Fruit fly (Drosophila melanogaster) whole organism, prepupa: ENCODE results near the gene Dok.

Experiments
- Blimp-1 ChIP-seq: fragments of 200-800 bp; sonication (Bioruptor generic); optimal IDR thresholded peaks from 3 replicates; lab custom pipeline; 2017; ENCODE audit warnings: missing biosample characterization, missing genetic modification characterization, mild to moderate bottlenecking, moderate library complexity, missing genetic modification reagents
- CG10631 ChIP-seq: fragments of 200-800 bp; sonication (Bioruptor generic); optimal IDR thresholded peaks from 2 replicates; lab custom pipeline; 2016; ENCODE audit warnings: missing biosample characterization, missing genetic modification characterization
- CG10669 ChIP-seq: fragments of 200-800 bp; sonication (Bioruptor generic); optimal IDR thresholded peaks from 3 replicates; lab custom pipeline; 2018; ENCODE audit warnings: missing biosample characterization, mild to moderate bottlenecking, missing genetic modification characterization, moderate library complexity
- CG11294 ChIP-seq: fragments of 200-800 bp; sonication (Bioruptor generic); IDR thresholded peaks from 2 replicates; pipeline ENCODE4 v1.3.6; 2022; ENCODE audit warnings: missing biosample characterization, missing genetic modification characterization
- CG11762 ChIP-seq: fragments of 200-800 bp; sonication (Bioruptor generic); optimal IDR thresholded peaks from 3 replicates; lab custom pipeline; 2016; ENCODE audit warnings: missing biosample characterization, missing genetic modification characterization; ENCODE audit not compliant: insufficient read depth
- CG11902 ChIP-seq: fragments of 200-800 bp; sonication (Bioruptor generic); optimal IDR thresholded peaks from 3 replicates; lab custom pipeline; 2016; ENCODE audit warnings: missing biosample characterization, missing genetic modification characterization
- CG16779 ChIP-seq: fragments of 200-800 bp; sonication (Bioruptor generic); optimal IDR thresholded peaks from 3 replicates; lab custom pipeline; 2017; ENCODE audit warnings: missing biosample characterization, mild to moderate bottlenecking, missing genetic modification characterization
- CG3032 ChIP-seq: fragments of 200-800 bp; optimal IDR thresholded peaks from 2 replicates; lab custom pipeline; 2019; ENCODE audit warnings: missing biosample characterization, mild to moderate bottlenecking, missing genetic modification characterization, moderate library complexity
- CG31627 ChIP-seq: fragments of 200-800 bp; sonication (Bioruptor generic); optimal IDR thresholded peaks from 3 replicates; lab custom pipeline; 2016; ENCODE audit warnings: missing biosample characterization, missing genetic modification characterization
- CG3919 ChIP-seq: fragments of 200-800 bp; sonication (Bioruptor generic); optimal IDR thresholded peaks from 3 replicates; lab custom pipeline; 2016; ENCODE audit warnings: missing biosample characterization, missing genetic modification characterization
- CG6163 ChIP-seq: fragments of 200-800 bp; sonication (Bioruptor generic); IDR thresholded peaks from 3 replicates; pipeline ENCODE4 v1.3.6; 2022; ENCODE audit warnings: missing biosample characterization, missing genetic modification characterization
- CG6276 ChIP-seq: fragments of 200-800 bp; sonication (Bioruptor generic); optimal IDR thresholded peaks from 2 replicates; lab custom pipeline; 2017; ENCODE audit warnings: missing biosample characterization, mild to moderate bottlenecking, missing genetic modification characterization
- CG6854 ChIP-seq: fragments of 200-800 bp; sonication (Bioruptor generic); optimal IDR thresholded peaks from 2 replicates; lab custom pipeline; 2017; ENCODE audit warnings: missing biosample characterization, mild to moderate bottlenecking, missing genetic modification characterization
- CG8319 ChIP-seq: fragments of 200-800 bp; sonication (Bioruptor generic); optimal IDR thresholded peaks from 3 replicates; lab custom pipeline; 2016; ENCODE audit warnings: missing biosample characterization, missing genetic modification characterization
- Eip78C ChIP-seq: fragments of 200-800 bp; sonication (Bioruptor generic); peaks from one replicate; lab custom pipeline; 2016; ENCODE audit warnings: missing biosample characterization, missing genetic modification characterization
- Ets96B ChIP-seq: fragments of 200-800 bp; optimal IDR thresholded peaks from 2 replicates; lab custom pipeline; 2019; ENCODE audit warnings: missing biosample characterization, mild to moderate bottlenecking, missing genetic modification characterization, moderate library complexity
- Hr39 ChIP-seq: fragments of 200-800 bp; sonication (Bioruptor generic); optimal IDR thresholded peaks from 2 replicates; lab custom pipeline; 2016; ENCODE audit warnings: missing biosample characterization, missing genetic modification characterization
- Hr4 ChIP-seq: fragments of 200-800 bp; sonication (Bioruptor generic); optimal IDR thresholded peaks from 3 replicates; lab custom pipeline; 2016; ENCODE audit warnings: missing biosample characterization, missing genetic modification characterization
- Lpt ChIP-seq: fragments of 200-800 bp; sonication (Bioruptor generic); optimal IDR thresholded peaks from 3 replicates; lab custom pipeline; 2016; ENCODE audit warnings: missing biosample characterization, missing genetic modification characterization
- Met ChIP-seq: fragments of 200-800 bp; sonication (Bioruptor generic); optimal IDR thresholded peaks from 3 replicates; lab custom pipeline; 2016; ENCODE audit warnings: missing biosample characterization, missing genetic modification characterization
- OdsH ChIP-seq: fragments of 200-800 bp; sonication (Bioruptor generic); optimal IDR thresholded peaks from 3 replicates; lab custom pipeline; 2016; ENCODE audit warnings: missing biosample characterization, missing genetic modification characterization
- Smox ChIP-seq: fragments of 200-800 bp; sonication (Bioruptor generic); optimal IDR thresholded peaks from 3 replicates; lab custom pipeline; 2016; ENCODE audit warnings: missing biosample characterization, missing genetic modification characterization
- Sox102F ChIP-seq: fragments of 200-800 bp; sonication (Bioruptor generic); optimal IDR thresholded peaks from 2 replicates; lab custom pipeline; 2016; ENCODE audit warnings: missing biosample characterization, mild to moderate bottlenecking, missing genetic modification characterization
- achi ChIP-seq: fragments of 200-800 bp; sonication (Bioruptor generic); optimal IDR thresholded peaks from 3 replicates; lab custom pipeline; 2016; ENCODE audit warnings: missing biosample characterization, missing genetic modification characterization
- dac ChIP-seq: fragments of 200-800 bp; sonication (Bioruptor generic); optimal IDR thresholded peaks from 2 replicates; lab custom pipeline; 2017; ENCODE audit warnings: missing biosample characterization, mild to moderate bottlenecking, missing genetic modification characterization
- esn ChIP-seq: fragments of 200-800 bp; sonication (Bioruptor generic); optimal IDR thresholded peaks from 2 replicates; lab custom pipeline; 2016; ENCODE audit warnings: missing biosample characterization, mild to moderate bottlenecking, missing genetic modification characterization, moderate library complexity
- fd59A ChIP-seq: fragments of 200-800 bp; sonication (Bioruptor generic); optimal IDR thresholded peaks from 2 replicates; lab custom pipeline; 2017; ENCODE audit warnings: missing biosample characterization, mild to moderate bottlenecking, missing genetic modification characterization, missing genetic modification reagents
- fd85E ChIP-seq: fragments of 200-800 bp; sonication (Bioruptor generic); optimal IDR thresholded peaks from 3 replicates; lab custom pipeline; 2016; ENCODE audit warnings: missing biosample characterization, missing genetic modification characterization
- pdm3 ChIP-seq: fragments of 200-800 bp; sonication (Bioruptor generic); optimal IDR thresholded peaks from 3 replicates; lab custom pipeline; 2016; ENCODE audit warnings: missing biosample characterization, missing genetic modification characterization
- salr ChIP-seq, 2 experiments: fragments of 200-800 bp; sonication (Bioruptor generic); optimal IDR thresholded peaks; 3 replicates each; lab custom pipeline; 2016 to 2018; ENCODE audit warnings: missing biosample characterization in 2 of 2, missing genetic modification characterization in 2 of 2, mild to moderate bottlenecking in 1 of 2
- spab ChIP-seq: fragments of 200-800 bp; sonication (Bioruptor generic); optimal IDR thresholded peaks from 2 replicates; lab custom pipeline; 2017; ENCODE audit warnings: missing biosample characterization, mild to moderate bottlenecking, missing genetic modification characterization, missing genetic modification reagents
- ss ChIP-seq, 2 experiments: fragments of 200-800 bp; sonication (Bioruptor generic); optimal IDR thresholded peaks; 2 replicates in 1 of 2; 3 replicates in 1 of 2; lab custom pipeline; 2017 to 2018; ENCODE audit warnings: mild to moderate bottlenecking in 2 of 2, missing biosample characterization in 2 of 2, missing genetic modification characterization in 2 of 2, moderate library complexity in 1 of 2
- svp ChIP-seq: fragments of 200-800 bp; sonication (Bioruptor generic); peaks from one replicate; lab custom pipeline; 2016; ENCODE audit warnings: missing biosample characterization, missing genetic modification characterization
- topi ChIP-seq: fragments of 200-800 bp; sonication (Bioruptor generic); optimal IDR thresholded peaks from 3 replicates; lab custom pipeline; 2016; ENCODE audit warnings: missing biosample characterization, missing genetic modification characterization

The Dok gene

dm6 chrX:7349963-7350362 is 25.9 kb downstream of the Dok start:
- TF ChIP-seq Ets96B (tag; lab: Kevin White, UChicago) (no peak), Sox102F (GFP tag; lab: Kevin White, UChicago) (no peak), Eip78C (GFP tag; lab: Kevin White, UChicago) (no peak), Met (no peak), CG11902 (GFP tag; lab: Kevin White, UChicago) (no peak), CG6163 (GFP tag; lab: Robert Waterston, UW) (no peak), svp (GFP tag; lab: Kevin White, UChicago) (no peak), achi (GFP tag; lab: Kevin White, UChicago) (no peak), fd85E (no peak), CG10631 (GFP tag; lab: Kevin White, UChicago) (no peak), dac (no peak), CG6276 (GFP tag; lab: Kevin White, UChicago) (no peak)

dm6 chrX:7358496-7358895 is 34.5 kb downstream of the Dok start, which contains the start of gene CG1999:
TSS of gene CG1999 (plus strand) at chrX:7358796.
- no peak for TF ChIP-seq CG6854 (GFP tag; lab: Kevin White, UChicago)

dm6 chrX:7368361-7368760 is 44.3 kb downstream of the Dok start:
- no peak for TF ChIP-seq Met
- TF ChIP-seq Blimp-1 (GFP tag; lab: Kevin White, UChicago), result no peak
- TF ChIP-seq CG8319, result no peak
- no peak for TF ChIP-seq achi (GFP tag; lab: Kevin White, UChicago)
- TF ChIP-seq Hr4, result no peak
- no peak for TF ChIP-seq pdm3
- TF ChIP-seq topi, result no peak
- no peak for TF ChIP-seq CG11294 (GFP tag; lab: Robert Waterston, UW)
- TF ChIP-seq CG6163 (GFP tag; lab: Robert Waterston, UW), result no peak
- TF ChIP-seq salr (GFP tag; optimal IDR thresholded peaks at IDR 0.05; lab: Kevin White, UChicago), result no peak
- TF ChIP-seq CG11762 (GFP tag; lab: Kevin White, UChicago), result no peak
- no peak for TF ChIP-seq dac
- TF ChIP-seq Eip78C (GFP tag; lab: Kevin White, UChicago), result no peak
- TF ChIP-seq, all 60 proteins: peak for 0

dm6 chrX:7372475-7372874 is 48.5 kb downstream of the Dok start:
- no peak for TF ChIP-seq CG10669 (GFP tag; lab: Kevin White, UChicago)
- TF ChIP-seq CG11294 (GFP tag; lab: Robert Waterston, UW), result no peak
- no peak for TF ChIP-seq esn (GFP tag; lab: Kevin White, UChicago)
- TF ChIP-seq Hr4, result no peak
- no peak for TF ChIP-seq Met
- TF ChIP-seq CG3032 (tag; lab: Kevin White, UChicago), result no peak
- TF ChIP-seq CG16779, result no peak
- TF ChIP-seq Ets96B (tag; lab: Kevin White, UChicago), result peak; percentile 23
- TF ChIP-seq achi (GFP tag; lab: Kevin White, UChicago), result no peak
- TF ChIP-seq CG3919 (GFP tag; lab: Kevin White, UChicago), result no peak
- no peak for TF ChIP-seq fd59A
- peak; percentile 5 for TF ChIP-seq pdm3
- TF ChIP-seq topi, result peak; percentile 14
- peak; percentile 4 for TF ChIP-seq Smox (GFP tag; lab: Kevin White, UChicago)
- TF ChIP-seq Eip78C (GFP tag; lab: Kevin White, UChicago), result peak; percentile 60
- peak; percentile 10 for TF ChIP-seq Hr39
- peak; percentile 13 for TF ChIP-seq OdsH (GFP tag; lab: Kevin White, UChicago)
- TF ChIP-seq CG11902 (GFP tag; lab: Kevin White, UChicago), result no peak
- no peak for TF ChIP-seq Lpt (GFP tag; lab: Kevin White, UChicago)
- TF ChIP-seq Blimp-1 (GFP tag; lab: Kevin White, UChicago), result no peak
- TF ChIP-seq Sox102F (GFP tag; lab: Kevin White, UChicago), result no peak
- peak; percentile 23 for TF ChIP-seq CG10631 (GFP tag; lab: Kevin White, UChicago)
- no peak for TF ChIP-seq CG31627 (GFP tag; lab: Kevin White, UChicago)
- TF ChIP-seq svp (GFP tag; lab: Kevin White, UChicago), result no peak
- peak in 1 of 2 experiments; percentile 3 for TF ChIP-seq ss (GFP tag; optimal IDR thresholded peaks at IDR 0.05; lab: Kevin White, UChicago)
- TF ChIP-seq spab (GFP tag; lab: Kevin White, UChicago), result no peak
